Worm (Caenorhabditis elegans) whole organism, L1 larva: Measurements from ENCODE around the gene K12H4.2.
A peak's percentile ranks its signal among the peaks of the same experiment; 100 is the strongest.

Source experiments
- C04F5.9 ChIP-seq: sonication (generic microtip); optimal IDR thresholded peaks from 2 replicates; lab custom pipeline; 2016; ENCODE audit warnings: missing genetic modification characterization, missing compliant biosample characterization
- C16A3.4 ChIP-seq: fragments of 150-350 bp; optimal IDR thresholded peaks from 2 replicates; lab custom pipeline; 2014; ENCODE audit warnings: missing biosample characterization, missing genetic modification characterization
- C34B4.2 ChIP-seq: sonication (generic microtip); optimal IDR thresholded peaks from 2 replicates; lab custom pipeline; 2017; ENCODE audit warnings: mild to moderate bottlenecking, missing genetic modification characterization, missing compliant biosample characterization
- Y116A8C.19 ChIP-seq: sonication (generic microtip); optimal IDR thresholded peaks from 2 replicates; lab custom pipeline; 2016; ENCODE audit warnings: missing compliant biosample characterization, missing genetic modification characterization, borderline replicate concordance
- aha-1 ChIP-seq: fragments of 150-350 bp; optimal IDR thresholded peaks from 2 replicates; lab custom pipeline; 2014; ENCODE audit warnings: missing biosample characterization, missing genetic modification characterization
- alr-1 ChIP-seq: fragments of 200-800 bp; sonication (Bioruptor generic); optimal IDR thresholded peaks from 2 replicates; lab custom pipeline; 2018; ENCODE audit warnings: borderline replicate concordance, mild to moderate bottlenecking, missing genetic modification characterization, missing compliant biosample characterization
- aly-2 ChIP-seq: fragments of 150-350 bp; optimal IDR thresholded peaks from 2 replicates; lab custom pipeline; 2014; ENCODE audit warnings: missing biosample characterization, missing genetic modification characterization
- ceh-82 ChIP-seq, 3 experiments: fragments of 150-350 bp in 1 of 3; sonication (generic microtip) in 2 of 3; optimal IDR thresholded peaks; 2 replicates each; lab custom pipeline; 2014 to 2017; ENCODE audit warnings: missing biosample characterization in 3 of 3, missing genetic modification characterization in 3 of 3
- ceh-88 ChIP-seq: fragments of 200-800 bp; sonication (Bioruptor generic); IDR thresholded peaks from 2 replicates; pipeline ENCODE4 v1.3.6; 2022; ENCODE audit warnings: missing genetic modification characterization, missing compliant biosample characterization
- ceh-90 ChIP-seq: sonication (generic microtip); optimal IDR thresholded peaks from 2 replicates; lab custom pipeline; 2016; ENCODE audit warnings: missing genetic modification characterization, missing compliant biosample characterization
- ces-1 ChIP-seq: fragments of 150-350 bp; optimal IDR thresholded peaks from 2 replicates; lab custom pipeline; 2014; ENCODE audit warnings: missing biosample characterization, missing genetic modification reagents, missing genetic modification characterization
- dpl-1 ChIP-seq, 3 experiments: fragments of 150-350 bp in 2 of 3; sonication (generic microtip) in 1 of 3; optimal IDR thresholded peaks; 2 replicates each; lab custom pipeline; 2014 to 2017; ENCODE audit warnings: missing biosample characterization in 3 of 3, missing genetic modification characterization in 3 of 3, missing genetic modification reagents in 3 of 3
- dsc-1 ChIP-seq: sonication (generic microtip); optimal IDR thresholded peaks from 2 replicates; lab custom pipeline; 2016; ENCODE audit warnings: mild to moderate bottlenecking, missing genetic modification characterization, missing compliant biosample characterization
- efl-3 ChIP-seq: fragments of 200-800 bp; sonication (Bioruptor generic); optimal IDR thresholded peaks from 2 replicates; lab custom pipeline; 2018; ENCODE audit warnings: mild to moderate bottlenecking, missing genetic modification characterization, missing compliant biosample characterization
- elt-3 ChIP-seq, 6 experiments: fragments of 150-350 bp in 1 of 6; sonication (generic microtip); optimal IDR thresholded peaks; 2 replicates each; lab custom pipeline; 2017 to 2018; ENCODE audit warnings: missing biosample characterization in 6 of 6, missing genetic modification characterization in 6 of 6, inconsistent platforms in 1 of 6
- fkh-4 ChIP-seq: sonication (generic microtip); optimal IDR thresholded peaks from 2 replicates; lab custom pipeline; 2016; ENCODE audit warnings: missing compliant biosample characterization, missing genetic modification characterization, borderline replicate concordance
- fkh-8 ChIP-seq: sonication (generic microtip); optimal IDR thresholded peaks from 2 replicates; lab custom pipeline; 2016; ENCODE audit warnings: mild to moderate bottlenecking, missing genetic modification characterization, missing compliant biosample characterization
- fos-1 ChIP-seq: fragments of 150-350 bp; optimal IDR thresholded peaks from 2 replicates; lab custom pipeline; 2014; ENCODE audit warnings: missing biosample characterization, missing genetic modification characterization
- grh-1 ChIP-seq: fragments of 200-800 bp; sonication (Bioruptor generic); IDR thresholded peaks from 2 replicates; pipeline ENCODE4 v1.3.6; 2022; ENCODE audit warnings: missing genetic modification reagents, missing genetic modification characterization, missing compliant biosample characterization
- hlh-17 ChIP-seq: fragments of 200-800 bp; sonication (Bioruptor generic); optimal IDR thresholded peaks from 2 replicates; lab custom pipeline; 2018; ENCODE audit warnings: missing genetic modification characterization, mild to moderate bottlenecking, missing compliant biosample characterization, moderate library complexity, borderline replicate concordance
- irx-1 ChIP-seq: sonication (generic microtip); optimal IDR thresholded peaks from 2 replicates; lab custom pipeline; 2016; ENCODE audit warnings: missing genetic modification characterization, missing compliant biosample characterization
- lin-14 ChIP-seq: fragments of 200-800 bp; sonication (Bioruptor generic); optimal IDR thresholded peaks from 2 replicates; lab custom pipeline; 2018; ENCODE audit warnings: mild to moderate bottlenecking, missing genetic modification characterization, moderate library complexity, missing compliant biosample characterization
- lsy-2 ChIP-seq, 2 experiments: fragments of 150-350 bp; optimal IDR thresholded peaks; 2 replicates each; lab custom pipeline; 2014; ENCODE audit warnings: missing biosample characterization in 2 of 2, missing genetic modification characterization in 2 of 2
- mab-9 ChIP-seq: fragments of 200-800 bp; sonication (Bioruptor generic); IDR thresholded peaks from 2 replicates; pipeline ENCODE4 v1.3.6; 2022; ENCODE audit warnings: missing genetic modification reagents, missing genetic modification characterization, missing compliant biosample characterization
- mef-2 ChIP-seq: fragments of 150-350 bp; optimal IDR thresholded peaks from 2 replicates; lab custom pipeline; 2014; ENCODE audit warnings: missing biosample characterization, missing genetic modification characterization
- mep-1 ChIP-seq: fragments of 150-350 bp; optimal IDR thresholded peaks from 2 replicates; lab custom pipeline; 2014; ENCODE audit warnings: missing biosample characterization, missing genetic modification characterization
- nhr-11 ChIP-seq: fragments of 150-350 bp; optimal IDR thresholded peaks from 2 replicates; lab custom pipeline; 2014; ENCODE audit warnings: missing biosample characterization, missing genetic modification characterization
- nhr-20 ChIP-seq: sonication (generic microtip); optimal IDR thresholded peaks from 2 replicates; lab custom pipeline; 2016; ENCODE audit warnings: mild to moderate bottlenecking, missing genetic modification characterization, missing compliant biosample characterization
- nhr-77 ChIP-seq: fragments of 150-350 bp; optimal IDR thresholded peaks from 2 replicates; lab custom pipeline; 2014; ENCODE audit warnings: missing biosample characterization, missing genetic modification characterization
- nhr-85 ChIP-seq: sonication (generic microtip); peaks from one replicate; lab custom pipeline; 2016; ENCODE audit warnings: missing genetic modification characterization, inconsistent platforms, missing compliant biosample characterization
- pax-3 ChIP-seq: fragments of 200-800 bp; sonication (Bioruptor generic); optimal IDR thresholded peaks from 2 replicates; lab custom pipeline; 2018; ENCODE audit warnings: mild to moderate bottlenecking, missing genetic modification characterization, moderate library complexity, missing compliant biosample characterization
- rnt-1 ChIP-seq: sonication (generic microtip); optimal IDR thresholded peaks from 2 replicates; lab custom pipeline; 2016; ENCODE audit warnings: mild to moderate bottlenecking, missing genetic modification characterization, moderate library complexity, missing compliant biosample characterization
- skn-1 ChIP-seq: fragments of 150-350 bp; optimal IDR thresholded peaks from 2 replicates; lab custom pipeline; 2014; ENCODE audit warnings: missing biosample characterization, missing genetic modification characterization
- snu-23 ChIP-seq: sonication (generic microtip); optimal IDR thresholded peaks from 2 replicates; lab custom pipeline; 2016; ENCODE audit warnings: missing genetic modification characterization, missing compliant biosample characterization
- sptf-1 ChIP-seq: fragments of 150-350 bp; optimal IDR thresholded peaks from 2 replicates; lab custom pipeline; 2014; ENCODE audit warnings: missing biosample characterization, missing genetic modification characterization
- sup-37 ChIP-seq: fragments of 200-800 bp; sonication (Bioruptor generic); optimal IDR thresholded peaks from 2 replicates; lab custom pipeline; 2018; ENCODE audit warnings: mild to moderate bottlenecking, missing genetic modification characterization, missing compliant biosample characterization
- tbx-2 ChIP-seq: sonication (generic microtip); optimal IDR thresholded peaks from 2 replicates; lab custom pipeline; 2016; ENCODE audit warnings: missing genetic modification characterization, missing compliant biosample characterization
- tlp-1 ChIP-seq: fragments of 150-350 bp; optimal IDR thresholded peaks from 2 replicates; lab custom pipeline; 2014; ENCODE audit warnings: missing biosample characterization, missing genetic modification characterization
- unc-30 ChIP-seq: sonication (generic microtip); optimal IDR thresholded peaks from 2 replicates; lab custom pipeline; 2017; ENCODE audit warnings: missing biosample characterization, missing genetic modification characterization
- unc-98 ChIP-seq: fragments of 200-800 bp; sonication (Bioruptor generic); IDR thresholded peaks from 2 replicates; pipeline ENCODE4 v1.3.6; 2022; ENCODE audit warnings: missing genetic modification characterization, missing compliant biosample characterization
- vab-15 ChIP-seq: sonication (generic microtip); optimal IDR thresholded peaks from 2 replicates; lab custom pipeline; 2017; ENCODE audit warnings: missing genotype, mild to moderate bottlenecking, missing genetic modification characterization, missing compliant biosample characterization
- xbp-1 ChIP-seq: sonication (generic microtip); optimal IDR thresholded peaks from 2 replicates; lab custom pipeline; 2016; ENCODE audit warnings: missing genetic modification characterization, missing compliant biosample characterization
- zip-4 ChIP-seq: fragments of 200-800 bp; sonication (Bioruptor generic); optimal IDR thresholded peaks from 2 replicates; lab custom pipeline; 2018; ENCODE audit warnings: mild to moderate bottlenecking, missing genetic modification characterization, moderate library complexity, missing compliant biosample characterization
- ztf-11 ChIP-seq, 2 experiments: sonication (generic microtip); optimal IDR thresholded peaks; 2 replicates each; lab custom pipeline; 2016 to 2017; ENCODE audit warnings: missing genetic modification characterization in 2 of 2, missing biosample characterization in 1 of 2, missing compliant biosample characterization in 1 of 2
- ztf-4 ChIP-seq: fragments of 150-350 bp; optimal IDR thresholded peaks from 2 replicates; lab custom pipeline; 2014; ENCODE audit warnings: missing biosample characterization, missing genetic modification characterization

The K12H4.2 gene

ce11 chrIII:8029487-8029886, 18.0 kb upstream of the K12H4.2 start, which contains the start of gene F44B9.8 (continued):
- TF ChIP-seq ceh-82 (tag; optimal IDR thresholded peaks at IDR 0.05; lab: Kevin White, UChicago) (peak in 1 of 3 experiments; percentile 52), ztf-4 (tag; lab: Kevin White, UChicago) (peak; percentile 12), sup-37 (GFP tag; lab: Kevin White, UChicago) (no peak), nhr-85 (tag; lab: Kevin White, UChicago) (peak; percentile 79), dpl-1 (GFP tag; optimal IDR thresholded peaks at IDR 0.05; lab: Kevin White, UChicago) (peak; percentile 60 to 82 (median 76)), snu-23 (GFP tag; lab: Kevin White, UChicago) (peak; percentile 76), mep-1 (tag; lab: Kevin White, UChicago) (peak; percentile 68), fos-1 (tag; lab: Kevin White, UChicago) (no peak), xbp-1 (tag; lab: Kevin White, UChicago) (peak; percentile 69), unc-98 (GFP tag; lab: Robert Waterston, UW) (no peak), fkh-8 (tag; lab: Kevin White, UChicago) (peak; percentile 13), ztf-11 (tag; optimal IDR thresholded peaks at IDR 0.05; lab: Kevin White, UChicago) (peak in 1 of 2 experiments; percentile 20), tlp-1 (tag; lab: Kevin White, UChicago) (no peak), zip-4 (no peak), ces-1 (no peak), dsc-1 (tag; lab: Kevin White, UChicago) (no peak), pax-3 (tag; lab: Kevin White, UChicago) (no peak), tbx-2 (peak; percentile 55), lsy-2 (tag; optimal IDR thresholded peaks at IDR 0.05; lab: Kevin White, UChicago) (peak; percentile 76 to 80), C04F5.9 (tag; lab: Kevin White, UChicago) (peak; percentile 7), hlh-17 (GFP tag; lab: Kevin White, UChicago) (no peak), rnt-1 (peak; percentile 62), elt-3 (tag; optimal IDR thresholded peaks at IDR 0.05; lab: Kevin White, UChicago) (peak in 1 of 6 experiments; percentile 71), C16A3.4 (tag; lab: Kevin White, UChicago) (peak; percentile 71)

ce11 chrIII:8030963-8031362, 16.5 kb upstream of the K12H4.2 start, which contains the start of gene F44B9.9:
Gene F44B9.9 (minus strand): TSS chrIII:8031063.
- TF ChIP-seq nhr-77 (tag; lab: Kevin White, UChicago) (no peak), elt-3 (tag; optimal IDR thresholded peaks at IDR 0.05; lab: Kevin White, UChicago) (no peak), nhr-85 (tag; lab: Kevin White, UChicago) (no peak), ceh-90 (tag; lab: Kevin White, UChicago) (no peak), alr-1 (tag; lab: Kevin White, UChicago) (no peak), lin-14 (GFP tag; lab: Kevin White, UChicago) (no peak), mab-9 (GFP tag; lab: Robert Waterston, UW) (no peak), C16A3.4 (tag; lab: Kevin White, UChicago) (no peak)

- TF ChIP-seq efl-3 (GFP tag; lab: Kevin White, UChicago) = no peak
- TF ChIP-seq nhr-20 (tag; lab: Kevin White, UChicago) = no peak
- TF ChIP-seq fkh-4 = no peak
- TF ChIP-seq aly-2 = no peak
- no peak for TF ChIP-seq unc-30 (tag; lab: Kevin White, UChicago)
- no peak for TF ChIP-seq mef-2 (tag; lab: Kevin White, UChicago)
- TF ChIP-seq ceh-88 (GFP tag; lab: Robert Waterston, UW) = no peak
- no peak for TF ChIP-seq vab-15 (tag; lab: Kevin White, UChicago)
- TF ChIP-seq sptf-1 (tag; lab: Kevin White, UChicago) = no peak
- TF ChIP-seq irx-1 = no peak
- TF ChIP-seq ceh-90 (tag; lab: Kevin White, UChicago) = no peak
- no peak for TF ChIP-seq Y116A8C.19 (tag; lab: Kevin White, UChicago)
- TF ChIP-seq mep-1 (tag; lab: Kevin White, UChicago) = no peak
- TF ChIP-seq skn-1 (tag; lab: Kevin White, UChicago) = no peak
- no peak for TF ChIP-seq nhr-11 (tag; lab: Kevin White, UChicago)
- TF ChIP-seq aha-1 (tag; lab: Kevin White, UChicago) = no peak
- no peak for TF ChIP-seq tbx-2
- TF ChIP-seq grh-1 (GFP tag; lab: Robert Waterston, UW) = no peak
- no peak for TF ChIP-seq C34B4.2 (tag; lab: Kevin White, UChicago)
- TF ChIP-seq, all 84 proteins: peak for 0
Observed at ce11 chrIII:8033534-8033933, 14.0 kb upstream of the K12H4.2 start, which contains the start of gene F44B9.10. Gene F44B9.10 (minus strand): TSS chrIII:8033634.
